Worm (Caenorhabditis elegans) whole organism, L2 larva: Measurements from ENCODE around the gene Y39A1A.24.
A peak's percentile ranks its signal among the peaks of the same experiment; 100 is the strongest.

Source experiments
- C34F6.9 ChIP-seq: fragments of 150-350 bp; optimal IDR thresholded peaks from 2 replicates; lab custom pipeline; 2014; ENCODE audit warnings: missing biosample characterization, missing genetic modification characterization
- F13H6.1 ChIP-seq: sonication (generic microtip); optimal IDR thresholded peaks from 2 replicates; lab custom pipeline; 2016; ENCODE audit warnings: missing genetic modification characterization, missing compliant biosample characterization
- R02D3.7 ChIP-seq: fragments of 150-350 bp; optimal IDR thresholded peaks from 2 replicates; lab custom pipeline; 2014; ENCODE audit warnings: missing biosample characterization, missing genetic modification characterization
- Y55F3AM.14 ChIP-seq: fragments of 200-800 bp; sonication (Bioruptor generic); optimal IDR thresholded peaks from 2 replicates; lab custom pipeline; 2018; ENCODE audit warnings: mild to moderate bottlenecking, missing genetic modification characterization, missing compliant biosample characterization
- ZK546.5 ChIP-seq: sonication (generic microtip); optimal IDR thresholded peaks from 2 replicates; lab custom pipeline; 2017; ENCODE audit warnings: missing biosample characterization, missing genetic modification characterization
- alr-1 ChIP-seq: fragments of 150-350 bp; optimal IDR thresholded peaks from 2 replicates; lab custom pipeline; 2014; ENCODE audit warnings: missing biosample characterization, missing genetic modification characterization
- ama-1 ChIP-seq: fragments of 150-350 bp; optimal IDR thresholded peaks from 2 replicates; lab custom pipeline; 2018; ENCODE audit warnings: inconsistent platforms
- blmp-1 ChIP-seq: sonication (generic microtip); optimal IDR thresholded peaks from 2 replicates; lab custom pipeline; 2017; ENCODE audit warnings: missing genetic modification characterization, mild to moderate bottlenecking, missing compliant biosample characterization, antibody characterized with exemption, moderate library complexity; ENCODE audit not compliant: insufficient read depth
- ceh-16 ChIP-seq: fragments of 150-350 bp; optimal IDR thresholded peaks from 2 replicates; lab custom pipeline; 2014; ENCODE audit warnings: missing biosample characterization, missing genetic modification characterization
- ceh-82 ChIP-seq: fragments of 150-350 bp; optimal IDR thresholded peaks from 2 replicates; lab custom pipeline; 2014; ENCODE audit warnings: missing biosample characterization, missing genetic modification characterization
- crh-2 ChIP-seq: sonication (generic microtip); optimal IDR thresholded peaks from 2 replicates; lab custom pipeline; 2017; ENCODE audit warnings: missing biosample characterization, missing genetic modification characterization
- dmd-4 ChIP-seq: sonication (generic microtip); optimal IDR thresholded peaks from 2 replicates; lab custom pipeline; 2017; ENCODE audit warnings: missing biosample characterization, missing genetic modification characterization
- egl-27 ChIP-seq: sonication (generic microtip); optimal IDR thresholded peaks from 3 replicates; lab custom pipeline; 2017; ENCODE audit warnings: missing biosample characterization, missing genetic modification reagents, missing genetic modification characterization
- elt-1 ChIP-seq: fragments of 150-350 bp; optimal IDR thresholded peaks from 2 replicates; lab custom pipeline; 2014; ENCODE audit warnings: missing biosample characterization, missing genetic modification characterization
- elt-3 ChIP-seq: sonication (generic microtip); optimal IDR thresholded peaks from 2 replicates; lab custom pipeline; 2017; ENCODE audit warnings: missing biosample characterization, missing genetic modification characterization
- fos-1 ChIP-seq: fragments of 150-350 bp; optimal IDR thresholded peaks from 2 replicates; lab custom pipeline; 2014; ENCODE audit warnings: missing biosample characterization, missing genetic modification characterization
- gmeb-1 ChIP-seq: fragments of 150-350 bp; optimal IDR thresholded peaks from 2 replicates; lab custom pipeline; 2014; ENCODE audit warnings: missing biosample characterization, missing genetic modification characterization
- lin-11 ChIP-seq: fragments of 150-350 bp; sonication (generic microtip); optimal IDR thresholded peaks from 2 replicates; lab custom pipeline; 2014; ENCODE audit warnings: missing biosample characterization, missing genetic modification characterization, inconsistent platforms, mixed read lengths
- lin-13 ChIP-seq: fragments of 150-350 bp; optimal IDR thresholded peaks from 2 replicates; lab custom pipeline; 2014; ENCODE audit warnings: missing biosample characterization, missing genetic modification reagents, missing genetic modification characterization
- lin-39 ChIP-seq: fragments of 150-350 bp; optimal IDR thresholded peaks from 2 replicates; lab custom pipeline; 2014; ENCODE audit warnings: missing biosample characterization, missing genetic modification reagents, missing genetic modification characterization
- lsy-2 ChIP-seq, 2 experiments: fragments of 150-350 bp in 1 of 2; sonication (generic microtip) in 1 of 2; optimal IDR thresholded peaks; 2 replicates each; lab custom pipeline; 2014 to 2017; ENCODE audit warnings: missing biosample characterization in 2 of 2, missing genetic modification characterization in 2 of 2
- mab-5 ChIP-seq: fragments of 150-350 bp; optimal IDR thresholded peaks from 2 replicates; lab custom pipeline; 2014; ENCODE audit warnings: missing biosample characterization, missing genetic modification characterization
- mbf-1 ChIP-seq: sonication (generic microtip); optimal IDR thresholded peaks from 2 replicates; lab custom pipeline; 2017; ENCODE audit warnings: missing biosample characterization, missing genetic modification characterization
- mdl-1 ChIP-seq, 2 experiments: fragments of 150-350 bp in 1 of 2; sonication (generic microtip) in 1 of 2; optimal IDR thresholded peaks; 2 replicates each; lab custom pipeline; 2017; ENCODE audit warnings: missing biosample characterization in 2 of 2, missing genetic modification characterization in 2 of 2
- nhr-12 ChIP-seq: fragments of 150-350 bp; optimal IDR thresholded peaks from 2 replicates; lab custom pipeline; 2014; ENCODE audit warnings: missing biosample characterization, missing genetic modification characterization
- nhr-129 ChIP-seq: fragments of 150-350 bp; optimal IDR thresholded peaks from 2 replicates; lab custom pipeline; 2014; ENCODE audit warnings: missing biosample characterization, missing genetic modification characterization
- nhr-21 ChIP-seq: fragments of 150-350 bp; optimal IDR thresholded peaks from 2 replicates; lab custom pipeline; 2014; ENCODE audit warnings: missing biosample characterization, missing genetic modification characterization
- nhr-23 ChIP-seq: fragments of 150-350 bp; optimal IDR thresholded peaks from 2 replicates; lab custom pipeline; 2014; ENCODE audit warnings: missing biosample characterization, missing genetic modification reagents, missing genetic modification characterization
- nhr-25 ChIP-seq: fragments of 150-350 bp; sonication (generic microtip); optimal IDR thresholded peaks from 3 replicates; lab custom pipeline; 2014; ENCODE audit warnings: missing biosample characterization, missing genetic modification characterization
- nhr-6 ChIP-seq: fragments of 150-350 bp; optimal IDR thresholded peaks from 2 replicates; lab custom pipeline; 2014; ENCODE audit warnings: missing biosample characterization, missing genetic modification characterization
- nhr-77 ChIP-seq: fragments of 150-350 bp; optimal IDR thresholded peaks from 2 replicates; lab custom pipeline; 2014; ENCODE audit warnings: missing biosample characterization, missing genetic modification characterization
- peb-1 ChIP-seq: fragments of 150-350 bp; optimal IDR thresholded peaks from 2 replicates; lab custom pipeline; 2014; ENCODE audit warnings: missing biosample characterization, missing genetic modification characterization
- sem-4 ChIP-seq: fragments of 150-350 bp; optimal IDR thresholded peaks from 2 replicates; lab custom pipeline; 2014; ENCODE audit warnings: missing biosample characterization, missing genetic modification reagents, missing genetic modification characterization
- sma-3 ChIP-seq: sonication (generic microtip); optimal IDR thresholded peaks from 2 replicates; lab custom pipeline; 2016; ENCODE audit warnings: missing genetic modification reagents, missing genetic modification characterization, missing compliant biosample characterization
- sma-9 ChIP-seq, 2 experiments: fragments of 150-350 bp in 1 of 2; sonication (generic microtip) in 1 of 2; optimal IDR thresholded peaks; 2 replicates each; lab custom pipeline; 2014 to 2016; ENCODE audit warnings: missing genetic modification characterization in 2 of 2, mild to moderate bottlenecking in 1 of 2, missing biosample characterization in 1 of 2, missing compliant biosample characterization in 1 of 2, missing genetic modification reagents in 1 of 2, moderate library complexity in 1 of 2
- snpc-4 ChIP-seq: fragments of 150-350 bp; optimal IDR thresholded peaks from 2 replicates; lab custom pipeline; 2014; ENCODE audit warnings: missing biosample characterization, missing genetic modification characterization
- unc-55 ChIP-seq: fragments of 150-350 bp; sonication (generic microtip); optimal IDR thresholded peaks from 3 replicates; lab custom pipeline; 2014; ENCODE audit warnings: missing biosample characterization, missing genetic modification reagents, missing genetic modification characterization
- unc-62 ChIP-seq: fragments of 150-350 bp; optimal IDR thresholded peaks from 2 replicates; lab custom pipeline; 2014; ENCODE audit warnings: missing biosample characterization, missing genetic modification reagents, missing genetic modification characterization
- zag-1 ChIP-seq: fragments of 150-350 bp; optimal IDR thresholded peaks from 2 replicates; lab custom pipeline; 2014; ENCODE audit warnings: missing biosample characterization, missing genetic modification characterization
- ztf-1 ChIP-seq: fragments of 200-800 bp; sonication (Bioruptor generic); conservative IDR thresholded peaks from 2 replicates; pipeline ENCODE4 v1.3.6; 2022; ENCODE audit warnings: missing genetic modification characterization, missing compliant biosample characterization
- ztf-11 ChIP-seq: sonication (generic microtip); optimal IDR thresholded peaks from 2 replicates; lab custom pipeline; 2017; ENCODE audit warnings: missing biosample characterization, missing genetic modification characterization
- ztf-4 ChIP-seq: fragments of 150-350 bp; optimal IDR thresholded peaks from 2 replicates; lab custom pipeline; 2014; ENCODE audit warnings: missing biosample characterization, missing genetic modification characterization

The Y39A1A.24 gene

ce11 chrIII:10592729-10593128, 19.7 kb upstream of the Y39A1A.24 start, which contains the start of gene Y45F3A.8:
Gene Y45F3A.8 (minus strand): TSS chrIII:10592829.
- TF ChIP-seq sem-4 (tag; lab: Kevin White, UChicago) (no peak), ceh-82 (no peak), unc-55 (GFP tag; lab: Kevin White, UChicago) (no peak), lin-39 (tag; lab: Kevin White, UChicago) (no peak), sma-3 (GFP tag; lab: Kevin White, UChicago) (no peak), fos-1 (tag; lab: Kevin White, UChicago) (no peak), unc-62 (GFP tag; lab: Kevin White, UChicago) (no peak), sma-9 (GFP tag; optimal IDR thresholded peaks at IDR 0.05; lab: Kevin White, UChicago) (no peak), sma-9 (tag; optimal IDR thresholded peaks at IDR 0.05; lab: Kevin White, UChicago) (no peak), gmeb-1 (tag; lab: Kevin White, UChicago) (no peak), nhr-21 (tag; lab: Kevin White, UChicago) (no peak), ztf-4 (tag; lab: Kevin White, UChicago) (no peak), ztf-1 (GFP tag; lab: Robert Waterston, UW) (no peak)

- no peak for TF ChIP-seq lin-13 (GFP tag; lab: Kevin White, UChicago)
- TF ChIP-seq, all 48 proteins: peak for 0
Measured at ce11 chrIII:10595066-10595465, 17.4 kb upstream of the Y39A1A.24 start, which contains the start of gene Y45F3A.9. Gene Y45F3A.9 (minus strand): TSS chrIII:10595166.

ce11 chrIII:10596387-10596786, 16.0 kb upstream of the Y39A1A.24 start, which contains the start of gene Y39A1A.3:
Gene Y39A1A.3 (minus strand): TSS chrIII:10596487.
- no peak for TF ChIP-seq zag-1 (tag; lab: Kevin White, UChicago)
- no peak for TF ChIP-seq dmd-4 (tag; lab: Kevin White, UChicago)
- no peak for TF ChIP-seq lin-13 (GFP tag; lab: Kevin White, UChicago)
- no peak for TF ChIP-seq elt-1 (tag; lab: Kevin White, UChicago)
- TF ChIP-seq ama-1 (lab: Kevin White, UChicago) = no peak
- no peak for TF ChIP-seq Y55F3AM.14
- no peak for TF ChIP-seq blmp-1 (tag; lab: Kevin White, UChicago)
- TF ChIP-seq mdl-1 (tag; optimal IDR thresholded peaks at IDR 0.05; lab: Kevin White, UChicago) = no peak
- TF ChIP-seq nhr-21 (tag; lab: Kevin White, UChicago) = no peak
- no peak for TF ChIP-seq snpc-4 (tag; lab: Kevin White, UChicago)
- no peak for TF ChIP-seq F13H6.1 (tag; lab: Kevin White, UChicago)
- no peak for TF ChIP-seq elt-3
- no peak for TF ChIP-seq nhr-23
- no peak for TF ChIP-seq lin-39 (tag; lab: Kevin White, UChicago)
- no peak for TF ChIP-seq sma-9 (GFP tag; optimal IDR thresholded peaks at IDR 0.05; lab: Kevin White, UChicago)
- no peak for TF ChIP-seq sma-9 (tag; optimal IDR thresholded peaks at IDR 0.05; lab: Kevin White, UChicago)
- TF ChIP-seq fos-1 (tag; lab: Kevin White, UChicago) = no peak

- TF ChIP-seq alr-1 (no peak), nhr-12 (tag; lab: Kevin White, UChicago) (no peak), ceh-82 (no peak), mdl-1 (tag; optimal IDR thresholded peaks at IDR 0.05; lab: Kevin White, UChicago) (no peak), fos-1 (tag; lab: Kevin White, UChicago) (peak; percentile 98), elt-3 (no peak), ZK546.5 (tag; lab: Kevin White, UChicago) (no peak), ceh-16 (tag; lab: Kevin White, UChicago) (peak; percentile 27), sem-4 (tag; lab: Kevin White, UChicago) (no peak), elt-1 (tag; lab: Kevin White, UChicago) (no peak), lin-39 (tag; lab: Kevin White, UChicago) (no peak), nhr-129 (peak; percentile 79), ztf-11 (no peak), Y55F3AM.14 (no peak), nhr-77 (no peak), ama-1 (lab: Kevin White, UChicago) (peak; percentile 17), dmd-4 (tag; lab: Kevin White, UChicago) (no peak), snpc-4 (tag; lab: Kevin White, UChicago) (peak; percentile 23), nhr-6 (peak; percentile 30), lsy-2 (tag; optimal IDR thresholded peaks at IDR 0.05; lab: Kevin White, UChicago) (peak; percentile 49 to 85), sma-3 (GFP tag; lab: Kevin White, UChicago) (peak; percentile 31), crh-2 (tag; lab: Kevin White, UChicago) (peak; percentile 78), nhr-25 (tag; lab: Kevin White, UChicago) (peak; percentile 75), unc-55 (GFP tag; lab: Kevin White, UChicago) (peak; percentile 67), peb-1 (tag; lab: Kevin White, UChicago) (no peak), lin-13 (GFP tag; lab: Kevin White, UChicago) (peak; percentile 46), egl-27 (tag; lab: Kevin White, UChicago) (peak; percentile 49), R02D3.7 (no peak), sma-9 (GFP tag; optimal IDR thresholded peaks at IDR 0.05; lab: Kevin White, UChicago) (no peak), sma-9 (tag; optimal IDR thresholded peaks at IDR 0.05; lab: Kevin White, UChicago) (no peak), F13H6.1 (tag; lab: Kevin White, UChicago) (peak; percentile 69), mab-5 (tag; lab: Kevin White, UChicago) (peak; percentile 8), mbf-1 (tag; lab: Kevin White, UChicago) (no peak), lin-11 (tag; lab: Kevin White, UChicago) (peak; percentile 50), C34F6.9 (peak; percentile 88), blmp-1 (tag; lab: Kevin White, UChicago) (peak; percentile 1), nhr-21 (tag; lab: Kevin White, UChicago) (peak; percentile 10), zag-1 (tag; lab: Kevin White, UChicago) (no peak)
Measured at ce11 chrIII:10599699-10600098, 12.7 kb upstream of the Y39A1A.24 start.
